Fruit fly (Drosophila melanogaster) whole organism, embryonic: ENCODE measurements around the gene CG13613.

ENCODE experiments used
- Adf1 ChIP-seq: fragments of 200-800 bp; sonication (Bioruptor generic); IDR thresholded peaks from 2 replicates; pipeline ENCODE4 v1.3.6; 2022; ENCODE audit warnings: missing biosample characterization, missing genetic modification characterization
- Atf6 ChIP-seq: fragments of 200-800 bp; sonication (Bioruptor generic); IDR thresholded peaks from 2 replicates; pipeline ENCODE4 v1.3.6; 2022; ENCODE audit warnings: missing biosample characterization, missing genetic modification characterization
- CG10147 ChIP-seq: fragments of 200-800 bp; sonication (Bioruptor generic); optimal IDR thresholded peaks from 2 replicates; lab custom pipeline; 2019; ENCODE audit warnings: missing biosample characterization, mild to moderate bottlenecking, missing genetic modification characterization, moderate library complexity
- CG10959 ChIP-seq: fragments of 200-800 bp; sonication (Bioruptor generic); IDR thresholded peaks from 2 replicates; pipeline ENCODE4 v1.3.6; 2022; ENCODE audit warnings: missing biosample characterization, missing genetic modification characterization
- CG10979 ChIP-seq: fragments of 200-800 bp; sonication (Bioruptor generic); optimal IDR thresholded peaks from 2 replicates; lab custom pipeline; 2018; ENCODE audit warnings: missing biosample characterization, mild to moderate bottlenecking, missing genetic modification characterization, moderate library complexity
- CG12659 ChIP-seq: fragments of 200-800 bp; sonication (Bioruptor generic); optimal IDR thresholded peaks from 3 replicates; lab custom pipeline; 2017; ENCODE audit warnings: mild to moderate bottlenecking, missing biosample characterization, missing genetic modification reagents, missing genetic modification characterization
- CG14965 ChIP-seq: fragments of 200-800 bp; sonication (Bioruptor generic); optimal IDR thresholded peaks from 2 replicates; lab custom pipeline; 2016; ENCODE audit warnings: missing biosample characterization, missing genetic modification characterization, borderline replicate concordance
- CG2678 ChIP-seq: fragments of 200-800 bp; sonication (Bioruptor generic); optimal IDR thresholded peaks from 3 replicates; lab custom pipeline; 2019; ENCODE audit warnings: missing biosample characterization, mild to moderate bottlenecking, missing genetic modification characterization, moderate library complexity
- CG31224 ChIP-seq: fragments of 200-800 bp; sonication (Bioruptor generic); IDR thresholded peaks from 2 replicates; pipeline ENCODE4 v1.3.6; 2022; ENCODE audit warnings: missing biosample characterization, missing genetic modification characterization
- CG3407 ChIP-seq: fragments of 200-800 bp; sonication (Bioruptor generic); optimal IDR thresholded peaks from 2 replicates; lab custom pipeline; 2018; ENCODE audit warnings: missing biosample characterization, mild to moderate bottlenecking, missing genetic modification characterization
- CG42726 ChIP-seq: fragments of 200-800 bp; sonication (Bioruptor generic); IDR thresholded peaks from 2 replicates; pipeline ENCODE4 v1.3.6; 2022; ENCODE audit warnings: missing biosample characterization, missing genetic modification characterization; ENCODE audit not compliant: partially characterized antibody
- CG5180 ChIP-seq: fragments of 200-800 bp; sonication (Bioruptor generic); optimal IDR thresholded peaks from 3 replicates; lab custom pipeline; 2017; ENCODE audit warnings: missing biosample characterization, missing genetic modification characterization, mild to moderate bottlenecking, moderate library complexity, missing genetic modification reagents
- CG7745 ChIP-seq: fragments of 200-800 bp; sonication (Bioruptor generic); optimal IDR thresholded peaks from 2 replicates; lab custom pipeline; 2018; ENCODE audit warnings: missing biosample characterization, mild to moderate bottlenecking, missing genetic modification characterization, moderate library complexity
- CG8089 ChIP-seq: fragments of 200-800 bp; sonication (Bioruptor generic); optimal IDR thresholded peaks from 3 replicates; lab custom pipeline; 2016; ENCODE audit warnings: missing biosample characterization, missing genetic modification characterization
- CG8359 ChIP-seq: fragments of 200-800 bp; sonication (Bioruptor generic); optimal IDR thresholded peaks from 2 replicates; lab custom pipeline; 2017; ENCODE audit warnings: missing biosample characterization, mild to moderate bottlenecking, missing genetic modification characterization, borderline replicate concordance
- CG8924 ChIP-seq: fragments of 200-800 bp; optimal IDR thresholded peaks from 3 replicates; lab custom pipeline; 2019; ENCODE audit warnings: missing biosample characterization, mild to moderate bottlenecking, missing genetic modification characterization, moderate library complexity
- Doc3 ChIP-seq: fragments of 200-800 bp; sonication (Bioruptor generic); IDR thresholded peaks from 3 replicates; pipeline ENCODE4 v1.3.6; 2022; ENCODE audit warnings: missing biosample characterization, missing genetic modification characterization; ENCODE audit not compliant: partially characterized antibody
- Elba2 ChIP-seq: fragments of 200-800 bp; sonication (Bioruptor generic); optimal IDR thresholded peaks from 3 replicates; lab custom pipeline; 2016; ENCODE audit warnings: missing biosample characterization, missing genetic modification characterization
- HLH3B ChIP-seq: fragments of 200-800 bp; sonication (Bioruptor generic); IDR thresholded peaks from 2 replicates; pipeline ENCODE4 v1.3.6; 2022; ENCODE audit warnings: missing biosample characterization, missing genetic modification characterization
- HLHmδ ChIP-seq: fragments of 200-800 bp; sonication (Bioruptor generic); optimal IDR thresholded peaks from 2 replicates; lab custom pipeline; 2018; ENCODE audit warnings: missing biosample characterization, mild to moderate bottlenecking, missing genetic modification characterization, moderate library complexity
- Hey ChIP-seq: fragments of 200-800 bp; sonication (Bioruptor generic); optimal IDR thresholded peaks from 3 replicates; lab custom pipeline; 2018; ENCODE audit warnings: missing biosample characterization, mild to moderate bottlenecking, missing genetic modification characterization
- Hmx ChIP-seq: fragments of 200-800 bp; sonication (Bioruptor generic); optimal IDR thresholded peaks from 2 replicates; lab custom pipeline; 2016; ENCODE audit warnings: missing biosample characterization, missing genetic modification characterization
- Hr51 ChIP-seq, 2 experiments: fragments of 200-800 bp; sonication (Bioruptor generic); optimal IDR thresholded peaks; 2 replicates in 1 of 2; 3 replicates in 1 of 2; lab custom pipeline; 2016 to 2018; ENCODE audit warnings: missing biosample characterization in 2 of 2, missing genetic modification characterization in 2 of 2, mild to moderate bottlenecking in 1 of 2, moderate library complexity in 1 of 2
- Lpt ChIP-seq: fragments of >200 bp; optimal IDR thresholded peaks from 2 replicates; lab custom pipeline; 2018; ENCODE audit warnings: missing biosample characterization, missing genetic modification characterization
- Trl ChIP-seq, 3 experiments: fragments of >200 bp in 2 of 3; fragments of 200-800 bp in 1 of 3; sonication (Bioruptor generic) in 1 of 3; optimal IDR thresholded peaks; 2 replicates in 1 of 3; 3 replicates in 2 of 3; lab custom pipeline; 2016 to 2017; ENCODE audit warnings: missing biosample characterization in 1 of 3, missing genetic modification characterization in 1 of 3
- Vsx1 ChIP-seq: fragments of 200-800 bp; sonication (Bioruptor generic); optimal IDR thresholded peaks from 2 replicates; lab custom pipeline; 2017; ENCODE audit warnings: missing biosample characterization, mild to moderate bottlenecking, missing genetic modification characterization, missing genetic modification reagents
- ash1 ChIP-seq: fragments of 200-800 bp; sonication (Bioruptor generic); optimal IDR thresholded peaks from 2 replicates; lab custom pipeline; 2018; ENCODE audit warnings: missing biosample characterization, mild to moderate bottlenecking, missing genetic modification characterization
- bigmax ChIP-seq: fragments of 200-800 bp; sonication (Bioruptor generic); optimal IDR thresholded peaks from 2 replicates; lab custom pipeline; 2018; ENCODE audit warnings: missing biosample characterization, mild to moderate bottlenecking, missing genetic modification characterization
- cas ChIP-seq: fragments of 200-800 bp; sonication (Bioruptor generic); IDR thresholded peaks from 2 replicates; pipeline ENCODE4 v1.3.6; 2022; ENCODE audit warnings: missing biosample characterization, missing genetic modification characterization
- chn ChIP-seq: fragments of 200-800 bp; sonication (Bioruptor generic); optimal IDR thresholded peaks from 2 replicates; lab custom pipeline; 2016; ENCODE audit warnings: missing biosample characterization, missing genetic modification characterization
- crp ChIP-seq, 2 experiments: fragments of 200-800 bp; sonication (Bioruptor generic); optimal IDR thresholded peaks; 2 replicates in 1 of 2; 3 replicates in 1 of 2; lab custom pipeline; 2017; ENCODE audit warnings: missing biosample characterization in 2 of 2, missing genetic modification characterization in 2 of 2, mild to moderate bottlenecking in 1 of 2, moderate library complexity in 1 of 2
- danr ChIP-seq: fragments of 200-800 bp; sonication (Bioruptor generic); IDR thresholded peaks from 2 replicates; pipeline ENCODE4 v1.3.6; 2022; ENCODE audit warnings: missing biosample characterization, missing genetic modification characterization
- dm ChIP-seq: fragments of 200-800 bp; sonication (Bioruptor generic); optimal IDR thresholded peaks from 3 replicates; lab custom pipeline; 2016; ENCODE audit warnings: missing biosample characterization, missing genetic modification characterization
- dmrt99B ChIP-seq: fragments of 200-800 bp; sonication (Bioruptor generic); optimal IDR thresholded peaks from 2 replicates; lab custom pipeline; 2018; ENCODE audit warnings: missing biosample characterization, mild to moderate bottlenecking, missing genetic modification characterization, moderate library complexity
- gem ChIP-seq: fragments of 200-800 bp; sonication (Bioruptor generic); optimal IDR thresholded peaks from 2 replicates; lab custom pipeline; 2019; ENCODE audit warnings: missing biosample characterization, mild to moderate bottlenecking, missing genetic modification characterization, moderate library complexity
- kay ChIP-seq: fragments of 200-800 bp; sonication (Bioruptor generic); optimal IDR thresholded peaks from 2 replicates; lab custom pipeline; 2016; ENCODE audit warnings: missing biosample characterization, missing genetic modification characterization
- knrl ChIP-seq: fragments of 200-800 bp; sonication (Bioruptor generic); IDR thresholded peaks from 3 replicates; pipeline ENCODE4 v1.3.6; 2022; ENCODE audit warnings: missing biosample characterization, missing genetic modification characterization; ENCODE audit not compliant: partially characterized antibody
- lola ChIP-seq, 3 experiments: fragments of >200 bp in 2 of 3; fragments of 200-800 bp in 1 of 3; sonication (Bioruptor generic) in 1 of 3; optimal IDR thresholded peaks; 2 replicates each; lab custom pipeline; 2017 to 2019; ENCODE audit warnings: missing biosample characterization in 3 of 3, missing genetic modification characterization in 3 of 3, mild to moderate bottlenecking in 1 of 3, moderate library complexity in 1 of 3
- nau ChIP-seq: fragments of 200-800 bp; sonication (Bioruptor generic); optimal IDR thresholded peaks from 3 replicates; lab custom pipeline; 2017; ENCODE audit warnings: missing biosample characterization, mild to moderate bottlenecking, missing genetic modification characterization, missing genetic modification reagents
- nom ChIP-seq: fragments of 200-800 bp; sonication (Bioruptor generic); optimal IDR thresholded peaks from 2 replicates; lab custom pipeline; 2017; ENCODE audit warnings: missing biosample characterization, missing genetic modification characterization, mild to moderate bottlenecking, moderate library complexity, missing genetic modification reagents
- psq ChIP-seq: fragments of 200-800 bp; sonication (Bioruptor generic); optimal IDR thresholded peaks from 2 replicates; lab custom pipeline; 2017; ENCODE audit warnings: missing biosample characterization, missing genetic modification characterization
- pzg ChIP-seq: fragments of 200-800 bp; sonication (Bioruptor generic); optimal IDR thresholded peaks from 3 replicates; lab custom pipeline; 2018; ENCODE audit warnings: missing biosample characterization, mild to moderate bottlenecking, missing genetic modification characterization, moderate library complexity
- sens-2 ChIP-seq: fragments of 200-800 bp; sonication (Bioruptor generic); IDR thresholded peaks from 2 replicates; pipeline ENCODE4 v1.3.6; 2022; ENCODE audit warnings: missing biosample characterization, missing genetic modification characterization
- sisA ChIP-seq: fragments of 200-800 bp; sonication (Bioruptor generic); IDR thresholded peaks from 2 replicates; pipeline ENCODE4 v1.3.6; 2022; ENCODE audit warnings: missing biosample characterization, missing genetic modification characterization
- sna ChIP-seq: fragments of 200-800 bp; sonication (Bioruptor generic); IDR thresholded peaks from 2 replicates; pipeline ENCODE4 v1.3.6; 2022; ENCODE audit warnings: missing biosample characterization, missing genetic modification characterization; ENCODE audit not compliant: partially characterized antibody
- sob ChIP-seq: fragments of 200-800 bp; sonication (Bioruptor generic); IDR thresholded peaks from 2 replicates; pipeline ENCODE4 v1.3.6; 2022; ENCODE audit warnings: missing biosample characterization, missing genetic modification characterization
- toy ChIP-seq: fragments of 200-800 bp; sonication (Bioruptor generic); IDR thresholded peaks from 2 replicates; pipeline ENCODE4 v1.3.6; 2022; ENCODE audit warnings: missing biosample characterization, missing genetic modification characterization
- ttk ChIP-seq: fragments of 200-800 bp; sonication (Bioruptor generic); IDR thresholded peaks from 2 replicates; pipeline ENCODE4 v2.1.2; 2022; ENCODE audit warnings: missing biosample characterization, missing genetic modification characterization
- vvl ChIP-seq: fragments of 200-800 bp; sonication (Bioruptor generic); IDR thresholded peaks from 2 replicates; pipeline ENCODE4 v1.3.6; 2022; ENCODE audit warnings: missing biosample characterization, missing genetic modification characterization

The CG13613 gene

DNA sequence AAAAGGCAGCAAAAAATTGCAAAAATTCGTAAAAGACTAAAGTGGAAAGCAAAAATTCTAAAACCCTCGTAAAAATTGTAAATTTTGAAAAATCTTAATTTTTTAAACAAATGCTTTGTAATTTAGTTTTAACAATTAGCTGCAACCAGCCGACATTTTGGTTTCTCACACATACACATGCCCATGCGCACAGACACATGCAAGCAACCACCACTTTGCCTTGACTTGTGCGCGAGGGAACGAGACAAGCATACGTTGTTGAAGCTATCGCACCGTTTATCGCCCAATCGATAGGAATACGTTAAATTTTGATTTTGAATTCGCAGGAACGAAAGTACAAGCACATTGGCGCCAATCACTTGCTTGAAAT is 45.0 kb upstream of the CG13613 start (continued):
- no peak for TF ChIP-seq sisA (GFP tag; lab: Robert Waterston, UW)
- TF ChIP-seq Atf6 (GFP tag; lab: Robert Waterston, UW), result no peak
- no peak for TF ChIP-seq HLH3B (GFP tag; lab: Robert Waterston, UW)
- TF ChIP-seq ttk, result no peak
- TF ChIP-seq HLHmδ (GFP tag; lab: Kevin White, UChicago), result peak; percentile 11
- TF ChIP-seq nom (GFP tag; lab: Kevin White, UChicago), result no peak
- 0 out of 2 replicates have a peak, but pooled peaks have one; percentile 13 for TF ChIP-seq Adf1 (GFP tag; lab: Robert Waterston, UW)
- no peak for TF ChIP-seq Lpt
- no peak for TF ChIP-seq Hmx (GFP tag; lab: Kevin White, UChicago)
- peak; percentile 95 for TF ChIP-seq Vsx1
- no peak for TF ChIP-seq ash1
- no peak for TF ChIP-seq bigmax (GFP tag; lab: Kevin White, UChicago)
- peak; percentile 23; the same call in 1 of the 2 replicates for TF ChIP-seq sna (GFP tag; lab: Robert Waterston, UW)
- no peak for TF ChIP-seq kay (GFP tag; lab: Kevin White, UChicago)
- TF ChIP-seq Hr51 (GFP tag; optimal IDR thresholded peaks at IDR 0.05; lab: Kevin White, UChicago), result no peak
- no peak for TF ChIP-seq CG8359 (GFP tag; lab: Kevin White, UChicago)
- TF ChIP-seq Elba2 (GFP tag; lab: Kevin White, UChicago), result no peak
- TF ChIP-seq sob (GFP tag; lab: Robert Waterston, UW), result no peak
- TF ChIP-seq CG7745 (tag; lab: Kevin White, UChicago), result peak; percentile 35
- TF ChIP-seq CG2678, result no peak
- peak; percentile 79 for TF ChIP-seq pzg (GFP tag; lab: Kevin White, UChicago)
- TF ChIP-seq gem (tag; lab: Kevin White, UChicago), result no peak
- no peak for TF ChIP-seq CG10959 (GFP tag; lab: Robert Waterston, UW)
- no peak for TF ChIP-seq psq (GFP tag; lab: Kevin White, UChicago)
- no peak for TF ChIP-seq toy (GFP tag; lab: Robert Waterston, UW)
- TF ChIP-seq CG31224, result no peak
- TF ChIP-seq CG8089 (GFP tag; lab: Kevin White, UChicago), result no peak
- TF ChIP-seq CG42726 (GFP tag; lab: Robert Waterston, UW), result peak; percentile 39; the same call in 1 of the 2 replicates
- TF ChIP-seq crp (GFP tag; optimal IDR thresholded peaks at IDR 0.05; lab: Kevin White, UChicago), result no peak
- no peak for TF ChIP-seq CG5180
- no peak for TF ChIP-seq CG14965 (GFP tag; lab: Kevin White, UChicago)
- no peak for TF ChIP-seq cas
- TF ChIP-seq vvl (GFP tag; lab: Robert Waterston, UW), result peak; percentile 72
- no peak for TF ChIP-seq Hey (tag; lab: Kevin White, UChicago)
- no peak for TF ChIP-seq dmrt99B (tag; lab: Kevin White, UChicago)
- TF ChIP-seq knrl (GFP tag; lab: Robert Waterston, UW), result peak; percentile 63
- no peak for TF ChIP-seq lola (GFP tag; optimal IDR thresholded peaks at IDR 0.05; lab: Kevin White, UChicago)
- TF ChIP-seq CG10147 (GFP tag; lab: Kevin White, UChicago), result no peak
- TF ChIP-seq nau, result no peak
- TF ChIP-seq Doc3 (GFP tag; lab: Robert Waterston, UW), result peak; percentile 38; the same call in 1 of the 3 replicates
- TF ChIP-seq CG8924, result peak; percentile 88
- TF ChIP-seq CG3407 (GFP tag; lab: Kevin White, UChicago), result no peak
- peak; percentile 41 for TF ChIP-seq CG10979
- no peak for TF ChIP-seq Trl (optimal IDR thresholded peaks at IDR 0.05; lab: Kevin White, UChicago)
- no peak for TF ChIP-seq Trl (GFP tag; optimal IDR thresholded peaks at IDR 0.05; lab: Kevin White, UChicago)
- no peak for TF ChIP-seq sens-2 (GFP tag; lab: Robert Waterston, UW)
- TF ChIP-seq chn, result no peak
- TF ChIP-seq dm (GFP tag; lab: Kevin White, UChicago), result peak; percentile 28
- TF ChIP-seq CG12659 (GFP tag; lab: Kevin White, UChicago), result peak; percentile 73
- no peak for TF ChIP-seq danr (GFP tag; lab: Robert Waterston, UW)
